Fruit fly (Drosophila melanogaster): ENCODE data around the gene CG5001.

Gene CG5001

DNA sequence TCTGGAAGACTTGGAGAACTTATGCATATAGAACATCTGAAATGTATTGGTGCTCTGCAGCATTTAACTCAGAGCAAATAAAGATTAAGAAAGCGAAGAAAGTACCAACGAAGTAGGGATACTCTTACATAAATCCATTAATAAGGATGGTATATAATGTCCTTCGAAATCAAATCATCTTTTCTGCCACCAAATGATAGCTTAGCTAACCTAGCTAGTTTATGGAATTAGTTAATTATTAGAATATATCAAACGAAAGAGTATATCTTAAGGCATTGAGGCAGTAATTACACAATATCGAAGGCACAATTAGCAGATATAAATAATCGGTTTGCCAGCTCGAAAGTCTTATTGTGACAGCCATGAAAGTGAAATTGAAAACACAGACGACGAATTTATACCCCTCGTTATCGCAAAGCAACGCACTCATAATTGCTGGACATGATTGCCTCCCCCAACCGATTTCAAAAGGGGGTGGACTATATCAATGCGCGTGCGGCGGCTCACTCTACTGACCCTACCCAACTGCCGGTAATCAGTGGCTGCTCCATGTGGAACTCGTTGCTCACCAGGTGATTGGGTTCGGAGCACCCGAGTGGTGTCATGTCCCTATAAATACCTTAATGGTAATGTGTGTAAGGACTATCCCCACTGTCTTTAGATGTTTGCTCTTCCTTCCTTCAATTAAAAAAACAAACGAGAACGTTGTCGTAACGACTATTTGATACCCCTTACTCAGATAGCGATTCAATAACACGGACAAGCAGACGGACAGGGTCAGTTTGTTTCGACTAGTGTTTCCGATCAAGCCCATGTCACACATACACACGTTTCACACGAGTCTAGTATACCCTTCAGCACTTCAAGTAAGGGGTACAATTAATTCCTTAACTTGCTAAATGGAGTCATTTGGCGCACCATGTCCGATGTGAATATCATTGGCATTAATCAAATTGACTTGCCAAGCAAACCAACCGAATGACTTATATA, 40.9 kb upstream of the CG5001 start:
- no peak for TF ChIP-seq Vsx2 (GFP tag; optimal IDR thresholded peaks at IDR 0.05; ENCODE audit: partially characterized antibody)
- no peak for TF ChIP-seq CrebA (GFP tag; optimal IDR thresholded peaks at IDR 0.05; ENCODE audit: borderline replicate concordance)
- peak; percentile 83 for TF ChIP-seq dmrt93B (GFP tag; optimal IDR thresholded peaks at IDR 0.05)
- no peak for TF ChIP-seq Hr78 (GFP tag; optimal IDR thresholded peaks at IDR 0.05)
- TF ChIP-seq Myc (optimal IDR thresholded peaks at IDR 0.05): no peak
- peak; percentile 64 for TF ChIP-seq Jra (GFP tag; optimal IDR thresholded peaks at IDR 0.05)
- TF ChIP-seq Hr83 (GFP tag; optimal IDR thresholded peaks at IDR 0.05; ENCODE audit: poor library complexity, severe bottlenecking): no peak
- peak; percentile 93 for TF ChIP-seq Sp1 (GFP tag; optimal IDR thresholded peaks at IDR 0.05)
- peak; percentile 93 for TF ChIP-seq rgr (GFP tag; optimal IDR thresholded peaks at IDR 0.05)
- TF ChIP-seq HLH106 (tag; optimal IDR thresholded peaks at IDR 0.05): peak; percentile 91
- TF ChIP-seq Hnf4 (GFP tag; optimal IDR thresholded peaks at IDR 0.05): no peak
- TF ChIP-seq brk (GFP tag; optimal IDR thresholded peaks at IDR 0.05): no peak
- peak; percentile 93 for TF ChIP-seq ey (GFP tag; optimal IDR thresholded peaks at IDR 0.05)
- no peak for TF ChIP-seq dsf (GFP tag; optimal IDR thresholded peaks at IDR 0.05; ENCODE audit: borderline replicate concordance)
- TF ChIP-seq CG9705 (GFP tag; optimal IDR thresholded peaks at IDR 0.05): peak; percentile 41
- TF ChIP-seq jim (GFP tag; optimal IDR thresholded peaks at IDR 0.05): no peak
- no peak for TF ChIP-seq pan (optimal IDR thresholded peaks at IDR 0.05)
- no peak for TF ChIP-seq dl (GFP tag; optimal IDR thresholded peaks at IDR 0.05; ENCODE audit: insufficient read depth in 1 of 2, partially characterized antibody in 2 of 2)
- no peak for TF ChIP-seq GATAd (GFP tag; optimal IDR thresholded peaks at IDR 0.05)
- TF ChIP-seq br (GFP tag; optimal IDR thresholded peaks at IDR 0.05): peak; percentile 89
- peak; percentile 80 to 94 for TF ChIP-seq foxo (GFP tag; optimal IDR thresholded peaks at IDR 0.05)
- TF ChIP-seq psq (GFP tag; optimal IDR thresholded peaks at IDR 0.05): peak; percentile 82
- TF ChIP-seq fru (GFP tag; optimal IDR thresholded peaks at IDR 0.05): peak; percentile 91
- TF ChIP-seq Abd-B (GFP tag; optimal IDR thresholded peaks at IDR 0.05): no peak
- TF ChIP-seq woc (GFP tag; optimal IDR thresholded peaks at IDR 0.05): no peak
- TF ChIP-seq sage (GFP tag; optimal IDR thresholded peaks at IDR 0.05): no peak
- no peak for TF ChIP-seq tai (GFP tag; optimal IDR thresholded peaks at IDR 0.05)
- peak; percentile 55 for TF ChIP-seq Mio (GFP tag; optimal IDR thresholded peaks at IDR 0.05)
- no peak for TF ChIP-seq Dif (GFP tag; optimal IDR thresholded peaks at IDR 0.05; ENCODE audit: partially characterized antibody)
- peak; percentile 40 for TF ChIP-seq sv (GFP tag; optimal IDR thresholded peaks at IDR 0.05)
- TF ChIP-seq OdsH (GFP tag; optimal IDR thresholded peaks at IDR 0.05): peak; percentile 92
- TF ChIP-seq Rel (GFP tag; optimal IDR thresholded peaks at IDR 0.05): peak; percentile 47
- TF ChIP-seq Rel (tag; optimal IDR thresholded peaks at IDR 0.05): peak; percentile 66
- TF ChIP-seq lola (GFP tag; optimal IDR thresholded peaks at IDR 0.05): no peak
- TF ChIP-seq N (GFP tag; optimal IDR thresholded peaks at IDR 0.05): no peak
- TF ChIP-seq CG32264 (GFP tag; optimal IDR thresholded peaks at IDR 0.05): peak; percentile 75
- TF ChIP-seq h (GFP tag; optimal IDR thresholded peaks at IDR 0.05): peak; percentile 96

DNA sequence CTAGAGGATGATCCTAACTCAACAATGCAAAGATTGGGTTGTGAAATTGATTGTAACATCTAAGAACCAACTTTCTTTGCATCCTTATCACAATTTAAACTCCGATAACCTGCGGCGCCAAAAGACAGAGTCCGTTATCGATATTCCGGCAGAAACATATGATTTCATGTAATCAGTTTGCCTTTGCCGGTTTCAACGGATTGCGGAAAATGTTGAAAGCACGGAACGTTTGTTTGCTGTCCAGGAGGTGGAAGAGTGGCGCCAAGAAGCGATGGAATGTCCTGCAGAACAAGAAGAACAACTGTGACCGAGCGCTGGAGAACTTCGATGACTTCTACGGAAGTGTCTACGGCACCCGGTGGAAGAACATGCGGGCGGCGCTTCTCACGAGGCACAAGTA, 37.9 kb upstream of the CG5001 start:
- TF ChIP-seq Hnf4 (GFP tag; optimal IDR thresholded peaks at IDR 0.05): no peak
- no peak for TF ChIP-seq Abd-B (GFP tag; optimal IDR thresholded peaks at IDR 0.05)
- no peak for TF ChIP-seq rgr (GFP tag; optimal IDR thresholded peaks at IDR 0.05)
- no peak for TF ChIP-seq pan (optimal IDR thresholded peaks at IDR 0.05)
- TF ChIP-seq woc (GFP tag; optimal IDR thresholded peaks at IDR 0.05): no peak
- no peak for TF ChIP-seq CG32264 (GFP tag; optimal IDR thresholded peaks at IDR 0.05)
- TF ChIP-seq usp (GFP tag; optimal IDR thresholded peaks at IDR 0.05): no peak
- TF ChIP-seq Mio (GFP tag; optimal IDR thresholded peaks at IDR 0.05): no peak
- TF ChIP-seq Dfd (GFP tag; optimal IDR thresholded peaks at IDR 0.05): no peak
- no peak for TF ChIP-seq Hr83 (GFP tag; optimal IDR thresholded peaks at IDR 0.05; ENCODE audit: poor library complexity, severe bottlenecking)
- TF ChIP-seq HLH106 (tag; optimal IDR thresholded peaks at IDR 0.05): no peak
